Fruit fly (Drosophila melanogaster): ENCODE measurements around the gene Oatp74D.

The Oatp74D gene

dm6 chr3L:17498952-17499710, 12.2 kb downstream of the Oatp74D start:
- TF ChIP-seq Eip78C (GFP tag) (peak; percentile 30), CG8119 (GFP tag; IDR thresholded peaks at IDR 0.05) (peak; percentile 50; the same call in 2 of the 3 replicates), salr (GFP tag; optimal IDR thresholded peaks at IDR 0.05) (peak in 1 of 2 experiments; percentile 40), cyc (GFP tag; optimal IDR thresholded peaks at IDR 0.05) (no peak), ss (GFP tag; optimal IDR thresholded peaks at IDR 0.05) (peak in 1 of 2 experiments; percentile 9), CG11902 (GFP tag; optimal IDR thresholded peaks at IDR 0.05) (no peak), acj6 (GFP tag; optimal IDR thresholded peaks at IDR 0.05) (no peak), CG11762 (GFP tag; optimal IDR thresholded peaks at IDR 0.05; ENCODE audit: insufficient read depth) (no peak), CG3032 (tag; optimal IDR thresholded peaks at IDR 0.05) (no peak), Sox14 (GFP tag; optimal IDR thresholded peaks at IDR 0.05) (no peak), net (GFP tag; optimal IDR thresholded peaks at IDR 0.05) (no peak), Lpt (GFP tag; optimal IDR thresholded peaks at IDR 0.05) (peak; percentile 6), pdm3 (GFP tag; optimal IDR thresholded peaks at IDR 0.05) (no peak), Hr4 (GFP tag; optimal IDR thresholded peaks at IDR 0.05) (peak; percentile 39), vri (GFP tag; optimal IDR thresholded peaks at IDR 0.05) (no peak), CG31627 (GFP tag; optimal IDR thresholded peaks at IDR 0.05) (no peak), OdsH (GFP tag; optimal IDR thresholded peaks at IDR 0.05) (peak; percentile 35), CG6163 (GFP tag; IDR thresholded peaks at IDR 0.05) (0 out of 3 replicates have a peak, but pooled peaks have one; percentile 5), CG8319 (GFP tag; optimal IDR thresholded peaks at IDR 0.05) (no peak), CG32006 (GFP tag; optimal IDR thresholded peaks at IDR 0.05) (peak; percentile 47), CG16779 (tag; optimal IDR thresholded peaks at IDR 0.05) (no peak), Blimp-1 (GFP tag; optimal IDR thresholded peaks at IDR 0.05) (no peak), Gug (GFP tag; IDR thresholded peaks at IDR 0.05) (0 out of 2 replicates have a peak, but pooled peaks have one; percentile 20), CG15336 (GFP tag; IDR thresholded peaks at IDR 0.05) (peak; percentile 58), esn (GFP tag; optimal IDR thresholded peaks at IDR 0.05) (no peak), Ets21C (GFP tag; optimal IDR thresholded peaks at IDR 0.05) (no peak)

- TF ChIP-seq Sox102F (GFP tag; optimal IDR thresholded peaks at IDR 0.05) (no peak), vri (GFP tag; optimal IDR thresholded peaks at IDR 0.05) (peak; percentile 26), pdm3 (GFP tag; optimal IDR thresholded peaks at IDR 0.05) (peak; percentile 2), CG11762 (GFP tag; optimal IDR thresholded peaks at IDR 0.05; ENCODE audit: insufficient read depth) (no peak), Met (GFP tag; optimal IDR thresholded peaks at IDR 0.05) (no peak), CG34406 (GFP tag; optimal IDR thresholded peaks at IDR 0.05) (no peak), CG8319 (GFP tag; optimal IDR thresholded peaks at IDR 0.05) (no peak), CG6276 (GFP tag; optimal IDR thresholded peaks at IDR 0.05) (peak; percentile 61), CG10669 (GFP tag; optimal IDR thresholded peaks at IDR 0.05) (no peak), acj6 (GFP tag; optimal IDR thresholded peaks at IDR 0.05) (no peak), dac (GFP tag; optimal IDR thresholded peaks at IDR 0.05) (no peak), fkh (GFP tag; optimal IDR thresholded peaks at IDR 0.05) (no peak), CG15336 (GFP tag; IDR thresholded peaks at IDR 0.05) (peak; percentile 39), CG7368 (GFP tag; optimal IDR thresholded peaks at IDR 0.05) (no peak), Eip93F (GFP tag; optimal IDR thresholded peaks at IDR 0.05) (no peak), CG6808 (GFP tag; optimal IDR thresholded peaks at IDR 0.05) (peak; percentile 48), CG9139 (GFP tag; optimal IDR thresholded peaks at IDR 0.05) (no peak), salr (GFP tag; optimal IDR thresholded peaks at IDR 0.05) (no peak), Ets96B (tag; optimal IDR thresholded peaks at IDR 0.05) (no peak), dsx (GFP tag; optimal IDR thresholded peaks at IDR 0.05; ENCODE audit: poor library complexity, severe bottlenecking) (peak; percentile 39), achi (GFP tag; optimal IDR thresholded peaks at IDR 0.05) (no peak), svp (GFP tag) (peak; percentile 57), fd59A (GFP tag; optimal IDR thresholded peaks at IDR 0.05) (no peak), cyc (GFP tag; optimal IDR thresholded peaks at IDR 0.05) (no peak), Hr4 (GFP tag; optimal IDR thresholded peaks at IDR 0.05) (no peak), Sox15 (GFP tag; optimal IDR thresholded peaks at IDR 0.05) (no peak), CG32006 (GFP tag; optimal IDR thresholded peaks at IDR 0.05) (peak; percentile 18), eg (GFP tag; IDR thresholded peaks at IDR 0.05) (peak; percentile 69; the same call in 2 of the 3 replicates), CG11294 (GFP tag; IDR thresholded peaks at IDR 0.05) (no peak), net (GFP tag; optimal IDR thresholded peaks at IDR 0.05) (no peak), lz (GFP tag; optimal IDR thresholded peaks at IDR 0.05) (no peak), CG10631 (GFP tag; optimal IDR thresholded peaks at IDR 0.05) (no peak)
These were observed 13.5 kb downstream of the Oatp74D start for dm6 chr3L:17500315-17500985.

Data from whole organism, prepupa.